Worm (Caenorhabditis elegans) whole organism, mixed stage, embryonic: Measurements from ENCODE around the gene wago-4.

ENCODE experiments used
- blmp-1 ChIP-seq: fragments of 150-350 bp; optimal IDR thresholded peaks from 2 replicates; lab custom pipeline; 2014; ENCODE audit warnings: missing biosample characterization, missing genetic modification characterization
- ceh-83 ChIP-seq: fragments of 200-800 bp; sonication (Bioruptor generic); optimal IDR thresholded peaks from 2 replicates; lab custom pipeline; 2018; ENCODE audit warnings: mild to moderate bottlenecking, missing genetic modification characterization, missing compliant biosample characterization
- ces-1 ChIP-seq: fragments of 150-350 bp; optimal IDR thresholded peaks from 2 replicates; lab custom pipeline; 2014; ENCODE audit warnings: missing biosample characterization, missing genetic modification reagents, missing genetic modification characterization
- elt-1 ChIP-seq: sonication (generic microtip); optimal IDR thresholded peaks from 2 replicates; lab custom pipeline; 2017; ENCODE audit warnings: missing genetic modification characterization, mild to moderate bottlenecking, missing compliant biosample characterization, antibody characterized with exemption, moderate library complexity, borderline replicate concordance; ENCODE audit not compliant: insufficient read depth
- flh-1 ChIP-seq: fragments of 200-800 bp; sonication (Bioruptor generic); optimal IDR thresholded peaks from 2 replicates; lab custom pipeline; 2018; ENCODE audit warnings: mild to moderate bottlenecking, missing genetic modification characterization, moderate library complexity, missing compliant biosample characterization
- hlh-1 ChIP-seq: fragments of 150-350 bp; optimal IDR thresholded peaks from 2 replicates; lab custom pipeline; 2014; ENCODE audit warnings: missing biosample characterization, missing genetic modification reagents, missing genetic modification characterization
- lin-32 ChIP-seq: fragments of 200-800 bp; sonication (Bioruptor generic); optimal IDR thresholded peaks from 2 replicates; lab custom pipeline; 2018; ENCODE audit warnings: mild to moderate bottlenecking, missing genetic modification characterization, missing compliant biosample characterization
- mab-5 ChIP-seq: fragments of 150-350 bp; optimal IDR thresholded peaks from 2 replicates; lab custom pipeline; 2014; ENCODE audit warnings: missing biosample characterization, missing genetic modification characterization
- nhr-2 ChIP-seq: fragments of 150-350 bp; optimal IDR thresholded peaks from 2 replicates; lab custom pipeline; 2014; ENCODE audit warnings: missing biosample characterization, missing genetic modification characterization
- nhr-76 ChIP-seq: sonication (generic microtip); optimal IDR thresholded peaks from 2 replicates; lab custom pipeline; 2017; ENCODE audit warnings: missing biosample characterization, missing genetic modification characterization
- pha-4 ChIP-seq: fragments of 150-350 bp; optimal IDR thresholded peaks from 2 replicates; lab custom pipeline; 2018; ENCODE audit warnings: missing biosample characterization, missing genetic modification reagents, missing genetic modification characterization
- sem-2 ChIP-seq: fragments of 200-800 bp; sonication (Bioruptor generic); optimal IDR thresholded peaks from 2 replicates; lab custom pipeline; 2018; ENCODE audit warnings: mild to moderate bottlenecking, missing genetic modification characterization, missing compliant biosample characterization
- snpc-4 ChIP-seq: fragments of 150-350 bp; optimal IDR thresholded peaks from 2 replicates; lab custom pipeline; 2014; ENCODE audit warnings: missing biosample characterization, missing genetic modification characterization
- unc-62 ChIP-seq: fragments of 150-350 bp; optimal IDR thresholded peaks from 2 replicates; lab custom pipeline; 2014; ENCODE audit warnings: missing biosample characterization, missing genetic modification reagents, missing genetic modification characterization
- zip-8 ChIP-seq: fragments of 150-350 bp; optimal IDR thresholded peaks from 2 replicates; lab custom pipeline; 2014; ENCODE audit warnings: missing biosample characterization, missing genetic modification characterization
- ztf-11 ChIP-seq: fragments of 150-350 bp; optimal IDR thresholded peaks from 2 replicates; lab custom pipeline; 2014; ENCODE audit warnings: missing biosample characterization, missing genetic modification characterization

Gene wago-4

ce11 chrII:12961743-12962142, 42.4 kb downstream of the wago-4 start:
- TF ChIP-seq nhr-2 (tag; lab: Kevin White, UChicago) (no peak), sem-2 (GFP tag; lab: Kevin White, UChicago) (no peak), mab-5 (tag; lab: Kevin White, UChicago) (no peak)

ce11 chrII:12965138-12965537, 45.8 kb downstream of the wago-4 start:
- TF ChIP-seq elt-1 = peak; percentile 90
- TF ChIP-seq mab-5 (tag; lab: Kevin White, UChicago) = no peak
- no peak for TF ChIP-seq unc-62

- TF ChIP-seq nhr-76 (no peak), snpc-4 (no peak), lin-32 (no peak), hlh-1 (no peak)
- TF ChIP-seq, all 35 proteins: peak for 0
These were observed 46.0 kb downstream of the wago-4 start, which contains the start of gene ptr-18 for ce11 chrII:12965538-12965588. TSS of gene ptr-18 (plus strand) at chrII:12965546.

ce11 chrII:12965589-12965988, 46.2 kb downstream of the wago-4 start:
- TF ChIP-seq snpc-4 (no peak), pha-4 (tag; lab: Kevin White, UChicago) (no peak), hlh-1 (no peak), ces-1 (GFP tag; lab: Kevin White, UChicago) (no peak), ceh-83 (no peak), ztf-11 (tag; lab: Kevin White, UChicago) (no peak), mab-5 (tag; lab: Kevin White, UChicago) (no peak)

- TF ChIP-seq flh-1 (GFP tag; lab: Kevin White, UChicago) (no peak), zip-8 (tag; lab: Kevin White, UChicago) (peak; percentile 100)
These were observed 46.9 kb downstream of the wago-4 start for ce11 chrII:12966274-12966673.

ce11 chrII:12968448-12968969, 49.2 kb downstream of the wago-4 start:
- TF ChIP-seq ceh-83 (peak; percentile 56), mab-5 (tag; lab: Kevin White, UChicago) (no peak), blmp-1 (tag; lab: Kevin White, UChicago) (no peak), nhr-2 (tag; lab: Kevin White, UChicago) (no peak)

- TF ChIP-seq zip-8 (tag; lab: Kevin White, UChicago) (peak; percentile 1), hlh-1 (no peak)
- TF ChIP-seq, all 35 proteins: peak for 1
These were observed 50.3 kb downstream of the wago-4 start, which contains the start of gene Y38F1A.4 for ce11 chrII:12969622-12970021. TSS of gene Y38F1A.4 (minus strand) at chrII:12969722.
